Worm (Caenorhabditis elegans) whole organism, L1 larva: ENCODE results near the gene C26D10.6.

Experiments
- C04F5.9 ChIP-seq: sonication (generic microtip); optimal IDR thresholded peaks from 2 replicates; lab custom pipeline; 2016; ENCODE audit warnings: missing genetic modification characterization, missing compliant biosample characterization
- C16A3.4 ChIP-seq: fragments of 150-350 bp; optimal IDR thresholded peaks from 2 replicates; lab custom pipeline; 2014; ENCODE audit warnings: missing biosample characterization, missing genetic modification characterization
- F16B12.6 ChIP-seq: fragments of 150-350 bp; optimal IDR thresholded peaks from 2 replicates; lab custom pipeline; 2014; ENCODE audit warnings: missing biosample characterization, missing genetic modification characterization
- Y116A8C.19 ChIP-seq: sonication (generic microtip); optimal IDR thresholded peaks from 2 replicates; lab custom pipeline; 2016; ENCODE audit warnings: missing compliant biosample characterization, missing genetic modification characterization, borderline replicate concordance
- alr-1 ChIP-seq: fragments of 200-800 bp; sonication (Bioruptor generic); optimal IDR thresholded peaks from 2 replicates; lab custom pipeline; 2018; ENCODE audit warnings: borderline replicate concordance, mild to moderate bottlenecking, missing genetic modification characterization, missing compliant biosample characterization
- ama-1 ChIP-seq: fragments of 150-350 bp; optimal IDR thresholded peaks from 2 replicates; lab custom pipeline; 2014
- ceh-63 ChIP-seq: fragments of 200-800 bp; sonication (Bioruptor generic); optimal IDR thresholded peaks from 2 replicates; lab custom pipeline; 2018; ENCODE audit warnings: mild to moderate bottlenecking, missing genetic modification characterization, missing compliant biosample characterization
- ces-1 ChIP-seq: fragments of 150-350 bp; optimal IDR thresholded peaks from 2 replicates; lab custom pipeline; 2014; ENCODE audit warnings: missing biosample characterization, missing genetic modification reagents, missing genetic modification characterization
- dpl-1 ChIP-seq, 3 experiments: fragments of 150-350 bp in 2 of 3; sonication (generic microtip) in 1 of 3; optimal IDR thresholded peaks; 2 replicates each; lab custom pipeline; 2014 to 2017; ENCODE audit warnings: missing biosample characterization in 3 of 3, missing genetic modification characterization in 3 of 3, missing genetic modification reagents in 3 of 3
- ets-5 ChIP-seq: fragments of 200-800 bp; sonication (Bioruptor generic); IDR thresholded peaks from 2 replicates; pipeline ENCODE4 v1.3.6; 2022; ENCODE audit warnings: missing genetic modification characterization, missing compliant biosample characterization
- fkh-10 ChIP-seq: sonication (generic microtip); optimal IDR thresholded peaks from 2 replicates; lab custom pipeline; 2017; ENCODE audit warnings: missing biosample characterization, missing genetic modification reagents, missing genetic modification characterization
- fkh-8 ChIP-seq: sonication (generic microtip); optimal IDR thresholded peaks from 2 replicates; lab custom pipeline; 2016; ENCODE audit warnings: mild to moderate bottlenecking, missing genetic modification characterization, missing compliant biosample characterization
- fos-1 ChIP-seq: fragments of 150-350 bp; optimal IDR thresholded peaks from 2 replicates; lab custom pipeline; 2014; ENCODE audit warnings: missing biosample characterization, missing genetic modification characterization
- hlh-17 ChIP-seq: fragments of 200-800 bp; sonication (Bioruptor generic); optimal IDR thresholded peaks from 2 replicates; lab custom pipeline; 2018; ENCODE audit warnings: missing genetic modification characterization, mild to moderate bottlenecking, missing compliant biosample characterization, moderate library complexity, borderline replicate concordance
- hpl-2 ChIP-seq: fragments of 150-350 bp; optimal IDR thresholded peaks from 2 replicates; lab custom pipeline; 2014; ENCODE audit warnings: missing biosample characterization, missing genetic modification reagents, missing genetic modification characterization
- lin-14 ChIP-seq: fragments of 200-800 bp; sonication (Bioruptor generic); optimal IDR thresholded peaks from 2 replicates; lab custom pipeline; 2018; ENCODE audit warnings: mild to moderate bottlenecking, missing genetic modification characterization, moderate library complexity, missing compliant biosample characterization
- lin-15B ChIP-seq: fragments of 150-350 bp; sonication (generic microtip); optimal IDR thresholded peaks from 3 replicates; lab custom pipeline; 2014; ENCODE audit warnings: missing biosample characterization, missing genetic modification characterization
- lin-35 ChIP-seq, 2 experiments: fragments of 150-350 bp; optimal IDR thresholded peaks; 2 replicates each; lab custom pipeline; 2014; ENCODE audit warnings: missing biosample characterization in 2 of 2, missing genetic modification characterization in 2 of 2, missing genetic modification reagents in 2 of 2
- lir-3 ChIP-seq: sonication (generic microtip); optimal IDR thresholded peaks from 2 replicates; lab custom pipeline; 2016; ENCODE audit warnings: mild to moderate bottlenecking, missing genetic modification characterization, moderate library complexity, missing compliant biosample characterization; ENCODE audit not compliant: poor library complexity
- lsy-2 ChIP-seq, 2 experiments: fragments of 150-350 bp; optimal IDR thresholded peaks; 2 replicates each; lab custom pipeline; 2014; ENCODE audit warnings: missing biosample characterization in 2 of 2, missing genetic modification characterization in 2 of 2
- mab-9 ChIP-seq: fragments of 200-800 bp; sonication (Bioruptor generic); IDR thresholded peaks from 2 replicates; pipeline ENCODE4 v1.3.6; 2022; ENCODE audit warnings: missing genetic modification reagents, missing genetic modification characterization, missing compliant biosample characterization
- nhr-11 ChIP-seq: fragments of 150-350 bp; optimal IDR thresholded peaks from 2 replicates; lab custom pipeline; 2014; ENCODE audit warnings: missing biosample characterization, missing genetic modification characterization
- nhr-28 ChIP-seq: fragments of 150-350 bp; optimal IDR thresholded peaks from 2 replicates; lab custom pipeline; 2014; ENCODE audit warnings: missing biosample characterization, missing genetic modification characterization
- nhr-47 ChIP-seq: sonication (generic microtip); optimal IDR thresholded peaks from 2 replicates; lab custom pipeline; 2016; ENCODE audit warnings: mild to moderate bottlenecking, missing genetic modification characterization, moderate library complexity, missing compliant biosample characterization
- nhr-71 ChIP-seq: sonication (generic microtip); optimal IDR thresholded peaks from 2 replicates; lab custom pipeline; 2016; ENCODE audit warnings: mild to moderate bottlenecking, missing genetic modification characterization, moderate library complexity, missing compliant biosample characterization
- nhr-77 ChIP-seq: fragments of 150-350 bp; optimal IDR thresholded peaks from 2 replicates; lab custom pipeline; 2014; ENCODE audit warnings: missing biosample characterization, missing genetic modification characterization
- nhr-85 ChIP-seq: sonication (generic microtip); peaks from one replicate; lab custom pipeline; 2016; ENCODE audit warnings: missing genetic modification characterization, inconsistent platforms, missing compliant biosample characterization
- pqm-1 ChIP-seq: sonication (generic microtip); optimal IDR thresholded peaks from 3 replicates; lab custom pipeline; 2017; ENCODE audit warnings: missing biosample characterization, missing genetic modification characterization
- rnt-1 ChIP-seq: sonication (generic microtip); optimal IDR thresholded peaks from 2 replicates; lab custom pipeline; 2016; ENCODE audit warnings: mild to moderate bottlenecking, missing genetic modification characterization, moderate library complexity, missing compliant biosample characterization
- skn-1 ChIP-seq: fragments of 150-350 bp; optimal IDR thresholded peaks from 2 replicates; lab custom pipeline; 2014; ENCODE audit warnings: missing biosample characterization, missing genetic modification characterization
- sptf-1 ChIP-seq: fragments of 150-350 bp; optimal IDR thresholded peaks from 2 replicates; lab custom pipeline; 2014; ENCODE audit warnings: missing biosample characterization, missing genetic modification characterization
- unc-30 ChIP-seq: sonication (generic microtip); optimal IDR thresholded peaks from 2 replicates; lab custom pipeline; 2017; ENCODE audit warnings: missing biosample characterization, missing genetic modification characterization
- unc-62 ChIP-seq: fragments of 150-350 bp; optimal IDR thresholded peaks from 2 replicates; lab custom pipeline; 2014; ENCODE audit warnings: missing biosample characterization, missing genetic modification reagents, missing genetic modification characterization
- unc-98 ChIP-seq: fragments of 200-800 bp; sonication (Bioruptor generic); IDR thresholded peaks from 2 replicates; pipeline ENCODE4 v1.3.6; 2022; ENCODE audit warnings: missing genetic modification characterization, missing compliant biosample characterization
- vab-15 ChIP-seq: sonication (generic microtip); optimal IDR thresholded peaks from 2 replicates; lab custom pipeline; 2017; ENCODE audit warnings: missing genotype, mild to moderate bottlenecking, missing genetic modification characterization, missing compliant biosample characterization
- xbp-1 ChIP-seq: sonication (generic microtip); optimal IDR thresholded peaks from 2 replicates; lab custom pipeline; 2016; ENCODE audit warnings: missing genetic modification characterization, missing compliant biosample characterization
- zag-1 ChIP-seq: fragments of 150-350 bp; optimal IDR thresholded peaks from 2 replicates; lab custom pipeline; 2014; ENCODE audit warnings: missing biosample characterization, missing genetic modification characterization
- zip-4 ChIP-seq: fragments of 200-800 bp; sonication (Bioruptor generic); optimal IDR thresholded peaks from 2 replicates; lab custom pipeline; 2018; ENCODE audit warnings: mild to moderate bottlenecking, missing genetic modification characterization, moderate library complexity, missing compliant biosample characterization
- ztf-4 ChIP-seq: fragments of 150-350 bp; optimal IDR thresholded peaks from 2 replicates; lab custom pipeline; 2014; ENCODE audit warnings: missing biosample characterization, missing genetic modification characterization

Gene C26D10.6

DNA sequence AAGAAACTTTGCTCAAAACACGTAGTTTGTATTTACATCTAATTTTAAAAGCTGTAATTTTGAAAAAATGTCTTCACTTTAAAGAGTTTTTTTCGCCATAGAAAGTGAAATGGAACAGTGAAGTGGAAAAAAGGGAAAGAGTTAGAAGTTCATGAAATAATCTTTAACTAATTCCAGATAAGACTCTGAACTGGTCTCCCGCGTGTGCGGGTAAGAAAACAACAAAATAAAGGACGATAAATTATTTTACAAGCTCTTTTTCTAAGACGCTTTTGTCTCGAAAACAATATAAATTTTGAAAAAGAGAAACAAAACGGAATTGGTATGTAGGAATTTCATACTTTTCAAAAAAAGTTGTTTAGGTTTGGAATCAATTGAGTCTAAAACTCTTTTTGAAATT, 37.8 kb downstream of the C26D10.6 start:
- TF ChIP-seq ces-1, result no peak
- TF ChIP-seq alr-1 (tag; lab: Kevin White, UChicago), result no peak
- no peak for TF ChIP-seq lir-3
- TF ChIP-seq zag-1 (tag; lab: Kevin White, UChicago), result no peak
- no peak for TF ChIP-seq lsy-2 (tag; optimal IDR thresholded peaks at IDR 0.05; lab: Kevin White, UChicago)
- no peak for TF ChIP-seq hlh-17 (GFP tag; lab: Kevin White, UChicago)
- no peak for TF ChIP-seq ama-1 (lab: Kevin White, UChicago)
- TF ChIP-seq nhr-71 (tag; lab: Kevin White, UChicago), result no peak
- TF ChIP-seq mab-9 (GFP tag; lab: Robert Waterston, UW), result no peak
- no peak for TF ChIP-seq fkh-8 (tag; lab: Kevin White, UChicago)
- no peak for TF ChIP-seq Y116A8C.19
- TF ChIP-seq sptf-1 (tag; lab: Kevin White, UChicago), result no peak
- TF ChIP-seq lin-15B (tag; lab: Kevin White, UChicago), result no peak
- TF ChIP-seq F16B12.6 (tag; lab: Kevin White, UChicago), result no peak
- no peak for TF ChIP-seq unc-98 (GFP tag; lab: Robert Waterston, UW)

- no peak for TF ChIP-seq alr-1 (tag; lab: Kevin White, UChicago)
- no peak for TF ChIP-seq ceh-63
- no peak for TF ChIP-seq vab-15 (tag; lab: Kevin White, UChicago)
- no peak for TF ChIP-seq pqm-1 (tag; lab: Kevin White, UChicago)
- no peak for TF ChIP-seq ets-5 (GFP tag; lab: Robert Waterston, UW)
- no peak for TF ChIP-seq fos-1 (tag; lab: Kevin White, UChicago)
- no peak for TF ChIP-seq lin-35 (GFP tag; optimal IDR thresholded peaks at IDR 0.05; lab: Kevin White, UChicago)
- TF ChIP-seq dpl-1 (GFP tag; optimal IDR thresholded peaks at IDR 0.05; lab: Kevin White, UChicago), result no peak
- TF ChIP-seq F16B12.6 (tag; lab: Kevin White, UChicago), result no peak
- no peak for TF ChIP-seq lin-14
- no peak for TF ChIP-seq skn-1 (tag; lab: Kevin White, UChicago)
- TF ChIP-seq nhr-77 (tag; lab: Kevin White, UChicago), result no peak
- no peak for TF ChIP-seq unc-62 (GFP tag; lab: Kevin White, UChicago)
Measured at ce11 chrII:8314768-8315167, 39.7 kb downstream of the C26D10.6 start.

ce11 chrII:8312012-8312411, 42.5 kb downstream of the C26D10.6 start:
- TF ChIP-seq fkh-10 (GFP tag; lab: Kevin White, UChicago) (no peak), ztf-4 (tag; lab: Kevin White, UChicago) (no peak), pqm-1 (tag; lab: Kevin White, UChicago) (no peak), zag-1 (tag; lab: Kevin White, UChicago) (no peak), lin-14 (peak; percentile 2)

DNA sequence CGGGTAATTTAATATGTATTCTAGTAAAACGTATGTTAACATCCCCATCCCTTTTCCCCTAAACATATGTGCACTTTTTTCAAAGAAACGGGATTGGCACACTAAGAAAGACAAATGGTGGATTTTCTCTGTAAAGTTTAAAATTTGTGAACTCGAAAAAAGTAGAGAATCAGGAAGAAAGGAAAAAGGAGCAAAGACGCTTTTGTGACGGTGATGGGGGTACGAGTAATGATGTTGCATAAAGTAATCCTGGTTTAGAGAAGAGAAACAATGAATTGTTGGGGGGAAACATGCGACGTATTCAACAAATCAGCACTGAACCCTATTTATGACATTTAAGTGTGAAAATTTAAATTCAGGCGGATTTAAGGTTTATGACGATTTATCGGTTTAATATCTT, 43.0 kb downstream of the C26D10.6 start:
- TF ChIP-seq F16B12.6 (tag; lab: Kevin White, UChicago), result no peak

DNA sequence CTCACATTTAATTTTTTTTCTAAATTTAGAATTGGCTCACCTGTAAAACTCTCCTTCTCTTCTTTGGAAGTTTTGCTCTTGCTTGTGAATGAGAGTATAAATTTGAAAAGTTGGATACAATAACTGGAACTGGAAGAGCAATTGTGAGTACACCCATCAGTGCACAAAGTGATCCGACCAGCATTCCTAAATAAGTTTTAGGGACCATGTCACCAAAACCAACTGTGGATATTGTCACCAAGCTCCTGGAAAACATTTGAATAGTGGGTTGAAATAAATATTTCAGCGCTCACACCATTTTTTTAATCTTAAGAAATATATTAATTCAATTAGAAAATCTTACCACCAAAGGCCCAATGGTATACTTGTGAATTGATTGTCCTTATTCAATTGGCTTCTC, 46.2 kb downstream of the C26D10.6 start:
- no peak for TF ChIP-seq zip-4 (GFP tag; lab: Kevin White, UChicago)
- TF ChIP-seq fkh-8 (tag; lab: Kevin White, UChicago), result no peak
- no peak for TF ChIP-seq nhr-47 (tag; lab: Kevin White, UChicago)
- no peak for TF ChIP-seq nhr-85
- TF ChIP-seq nhr-11 (tag; lab: Kevin White, UChicago), result no peak
- no peak for TF ChIP-seq sptf-1 (tag; lab: Kevin White, UChicago)
- TF ChIP-seq nhr-28 (tag; lab: Kevin White, UChicago), result no peak
- TF ChIP-seq lin-35 (GFP tag; optimal IDR thresholded peaks at IDR 0.05; lab: Kevin White, UChicago), result no peak
- no peak for TF ChIP-seq lsy-2 (tag; optimal IDR thresholded peaks at IDR 0.05; lab: Kevin White, UChicago)
- TF ChIP-seq C04F5.9 (tag; lab: Kevin White, UChicago), result no peak
- no peak for TF ChIP-seq skn-1 (tag; lab: Kevin White, UChicago)
- TF ChIP-seq rnt-1, result no peak
- TF ChIP-seq hpl-2 (GFP tag; lab: Kevin White, UChicago), result no peak
- no peak for TF ChIP-seq C16A3.4 (tag; lab: Kevin White, UChicago)
- no peak for TF ChIP-seq vab-15 (tag; lab: Kevin White, UChicago)
- no peak for TF ChIP-seq xbp-1 (tag; lab: Kevin White, UChicago)
- TF ChIP-seq unc-30 (tag; lab: Kevin White, UChicago), result no peak
- no peak for TF ChIP-seq unc-98 (GFP tag; lab: Robert Waterston, UW)
